Worm (Caenorhabditis elegans): ENCODE data around the gene Y97E10AR.2.

Y97E10AR.2 gene

ce11 chrV:7977701-7978461 is 18.1 kb upstream of the Y97E10AR.2 start, which contains the start of gene let-413 (continued):
- TF ChIP-seq ztf-4 (tag; optimal IDR thresholded peaks at IDR 0.05) (no peak), efl-1 (optimal IDR thresholded peaks at IDR 0.05) (no peak), efl-1 (GFP tag; optimal IDR thresholded peaks at IDR 0.05 in 1 of 2) (peak in 1 of 2 experiments; percentile 31), nhr-237 (tag; optimal IDR thresholded peaks at IDR 0.05) (no peak), lin-13 (GFP tag; optimal IDR thresholded peaks at IDR 0.05) (no peak), irx-1 (tag; optimal IDR thresholded peaks at IDR 0.05) (no peak), sptf-1 (tag; optimal IDR thresholded peaks at IDR 0.05) (no peak), sup-37 (GFP tag; optimal IDR thresholded peaks at IDR 0.05) (no peak), nhr-20 (tag; optimal IDR thresholded peaks at IDR 0.05) (no peak), alr-1 (tag; optimal IDR thresholded peaks at IDR 0.05; ENCODE audit: borderline replicate concordance) (no peak), nhr-28 (tag; optimal IDR thresholded peaks at IDR 0.05) (no peak), nhr-76 (tag; optimal IDR thresholded peaks at IDR 0.05) (no peak), snu-23 (GFP tag; optimal IDR thresholded peaks at IDR 0.05) (no peak), lin-14 (GFP tag; optimal IDR thresholded peaks at IDR 0.05) (peak; percentile 72), unc-30 (tag; optimal IDR thresholded peaks at IDR 0.05) (no peak), fkh-8 (tag; optimal IDR thresholded peaks at IDR 0.05) (peak; percentile 12), elt-3 (tag; optimal IDR thresholded peaks at IDR 0.05) (peak in 1 of 6 experiments; percentile 6), ceh-88 (GFP tag; IDR thresholded peaks at IDR 0.05) (no peak), xbp-1 (tag; optimal IDR thresholded peaks at IDR 0.05) (no peak), hlh-4 (tag; optimal IDR thresholded peaks at IDR 0.05) (no peak), lin-35 (GFP tag; optimal IDR thresholded peaks at IDR 0.05) (peak in 1 of 2 experiments; percentile 15), lir-3 (tag; optimal IDR thresholded peaks at IDR 0.05; ENCODE audit: poor library complexity) (no peak), elt-2 (tag; optimal IDR thresholded peaks at IDR 0.05) (peak; percentile 33), lin-39 (tag; optimal IDR thresholded peaks at IDR 0.05) (no peak), pqm-1 (tag; optimal IDR thresholded peaks at IDR 0.05) (no peak), vab-15 (tag; optimal IDR thresholded peaks at IDR 0.05) (no peak), nhr-19 (GFP tag; conservative IDR thresholded peaks at IDR 0.05) (no peak), dsc-1 (tag; optimal IDR thresholded peaks at IDR 0.05) (no peak), ces-1 (GFP tag; optimal IDR thresholded peaks at IDR 0.05) (no peak), zag-1 (tag; optimal IDR thresholded peaks at IDR 0.05) (no peak), C04F5.9 (tag; optimal IDR thresholded peaks at IDR 0.05) (no peak), nhr-77 (tag; optimal IDR thresholded peaks at IDR 0.05) (no peak), rnt-1 (tag; optimal IDR thresholded peaks at IDR 0.05) (no peak), fkh-4 (tag; optimal IDR thresholded peaks at IDR 0.05; ENCODE audit: borderline replicate concordance) (no peak), mdl-1 (tag; optimal IDR thresholded peaks at IDR 0.05) (no peak), ceh-90 (tag; optimal IDR thresholded peaks at IDR 0.05) (no peak), tlp-1 (tag; optimal IDR thresholded peaks at IDR 0.05) (no peak), lsy-2 (tag; optimal IDR thresholded peaks at IDR 0.05) (peak in 1 of 2 experiments; percentile 7), skn-1 (tag; optimal IDR thresholded peaks at IDR 0.05) (no peak), zip-4 (GFP tag; optimal IDR thresholded peaks at IDR 0.05) (no peak), snpc-4 (tag; optimal IDR thresholded peaks at IDR 0.05) (no peak), ets-5 (GFP tag; IDR thresholded peaks at IDR 0.05) (no peak), unc-98 (GFP tag; IDR thresholded peaks at IDR 0.05) (no peak), unc-130 (tag; optimal IDR thresholded peaks at IDR 0.05) (no peak), dpl-1 (GFP tag; optimal IDR thresholded peaks at IDR 0.05) (no peak), grh-1 (GFP tag; IDR thresholded peaks at IDR 0.05) (no peak)
